Fruit fly (Drosophila melanogaster): Measurements from ENCODE around the gene Rrp6.

Gene Rrp6

DNA sequence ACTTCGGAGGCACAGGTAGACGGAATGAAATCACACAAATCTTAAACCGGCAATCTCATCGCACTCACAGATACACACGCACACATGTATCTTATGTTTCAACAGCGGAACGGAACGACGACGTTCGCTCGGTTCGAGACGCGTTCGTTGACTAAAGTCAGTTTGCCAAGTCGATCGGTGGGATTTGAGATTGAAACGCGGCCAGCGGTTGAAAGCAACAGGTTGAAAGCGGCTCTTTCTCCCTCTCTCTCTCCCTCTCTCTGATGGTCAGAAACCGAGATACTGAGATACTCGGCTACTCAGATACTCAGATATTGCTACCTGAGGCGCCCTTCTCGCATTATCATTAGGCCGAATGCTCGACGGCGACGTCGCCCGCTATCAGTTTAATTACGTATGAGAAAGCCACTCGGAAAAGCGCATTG, 32.3 kb downstream of the Rrp6 start (continued):
- TF ChIP-seq Hand (GFP tag; optimal IDR thresholded peaks at IDR 0.05) = peak; percentile 55
- peak; percentile 41; the same call in 2 of the 3 replicates for TF ChIP-seq Opbp (GFP tag; IDR thresholded peaks at IDR 0.05; ENCODE audit: partially characterized antibody)
- TF ChIP-seq bowl (GFP tag; IDR thresholded peaks at IDR 0.05) = no peak
- TF ChIP-seq CG11085 (GFP tag; IDR thresholded peaks at IDR 0.05) = no peak
- TF ChIP-seq CG2712 (tag; optimal IDR thresholded peaks at IDR 0.05) = no peak
- TF ChIP-seq CG1603 (tag; optimal IDR thresholded peaks at IDR 0.05) = peak; percentile 33
- TF ChIP-seq emc (GFP tag; optimal IDR thresholded peaks at IDR 0.05) = no peak
- peak; percentile 44 for TF ChIP-seq CG13775 (GFP tag; optimal IDR thresholded peaks at IDR 0.05)
- TF ChIP-seq CG33557 (GFP tag; optimal IDR thresholded peaks at IDR 0.05) = peak; percentile 25
- TF ChIP-seq Jarid2 (GFP tag; optimal IDR thresholded peaks at IDR 0.05) = peak; percentile 96
- TF ChIP-seq CG9727 (GFP tag; optimal IDR thresholded peaks at IDR 0.05) = peak; percentile 37
- peak; percentile 63 for TF ChIP-seq CG17568 (GFP tag; optimal IDR thresholded peaks at IDR 0.05)
- TF ChIP-seq ERR (GFP tag; optimal IDR thresholded peaks at IDR 0.05) = peak; percentile 9
- no peak for TF ChIP-seq Neu2 (GFP tag; optimal IDR thresholded peaks at IDR 0.05; ENCODE audit: borderline replicate concordance)
- no peak for TF ChIP-seq tap (tag; optimal IDR thresholded peaks at IDR 0.05)
- TF ChIP-seq Awh (GFP tag; IDR thresholded peaks at IDR 0.05) = peak; percentile 47; the same call in 1 of the 2 replicates
- peak; percentile 59 for TF ChIP-seq Side (GFP tag; optimal IDR thresholded peaks at IDR 0.05)
- TF ChIP-seq HHEX (GFP tag; optimal IDR thresholded peaks at IDR 0.05) = peak; percentile 51
- no peak for TF ChIP-seq CTCF (GFP tag; optimal IDR thresholded peaks at IDR 0.05)
- TF ChIP-seq CG11456 (GFP tag; IDR thresholded peaks at IDR 0.05) = 0 out of 3 replicates have a peak, but pooled peaks have one; percentile 41
- TF ChIP-seq CG15073 (GFP tag; optimal IDR thresholded peaks at IDR 0.05) = no peak
- TF ChIP-seq CG17385 (GFP tag; optimal IDR thresholded peaks at IDR 0.05) = peak; percentile 68
- TF ChIP-seq HLH3B (GFP tag; IDR thresholded peaks at IDR 0.05) = no peak; the same call in 1 of the 2 replicates
- no peak for TF ChIP-seq sima (GFP tag; optimal IDR thresholded peaks at IDR 0.05)
- peak; percentile 2 for TF ChIP-seq gcm2 (GFP tag; optimal IDR thresholded peaks at IDR 0.05)
- TF ChIP-seq luna (GFP tag; optimal IDR thresholded peaks at IDR 0.05) = peak; percentile 24
- peak; percentile 89 for TF ChIP-seq ci (GFP tag; IDR thresholded peaks at IDR 0.05)
- TF ChIP-seq Bteb2 (GFP tag; optimal IDR thresholded peaks at IDR 0.05) = no peak
- no peak for TF ChIP-seq en (GFP tag; optimal IDR thresholded peaks at IDR 0.05)
- TF ChIP-seq sd (tag; optimal IDR thresholded peaks at IDR 0.05) = peak; percentile 26
- peak; percentile 66; the same call in 1 of the 3 replicates for TF ChIP-seq gce (GFP tag; IDR thresholded peaks at IDR 0.05)
- TF ChIP-seq chinmo (GFP tag; IDR thresholded peaks at IDR 0.05; ENCODE audit: partially characterized antibody) = peak; percentile 89; the same call in 2 of the 4 replicates
- no peak for TF ChIP-seq H15 (GFP tag; IDR thresholded peaks at IDR 0.05)
- peak; percentile 50; the same call in 1 of the 2 replicates for TF ChIP-seq Atf6 (GFP tag; IDR thresholded peaks at IDR 0.05)
- TF ChIP-seq TFAM (GFP tag; optimal IDR thresholded peaks at IDR 0.05) = no peak
- TF ChIP-seq mirr (GFP tag; optimal IDR thresholded peaks at IDR 0.05) = peak; percentile 88
- TF ChIP-seq CG15269 (tag; optimal IDR thresholded peaks at IDR 0.05) = peak; percentile 3
- peak; percentile 6 for TF ChIP-seq CG15011 (GFP tag; optimal IDR thresholded peaks at IDR 0.05)
- TF ChIP-seq zen2 (GFP tag; IDR thresholded peaks at IDR 0.05; ENCODE audit: partially characterized antibody) = peak; percentile 29; the same call in 1 of the 3 replicates
- TF ChIP-seq croc (GFP tag; conservative IDR thresholded peaks at IDR 0.05) = no peak
- no peak for TF ChIP-seq CG4424 (GFP tag; optimal IDR thresholded peaks at IDR 0.05)
- TF ChIP-seq CG18262 (tag; optimal IDR thresholded peaks at IDR 0.05) = no peak
- TF ChIP-seq CG12659 (GFP tag; optimal IDR thresholded peaks at IDR 0.05) = peak; percentile 44
- TF ChIP-seq gro (GFP tag; optimal IDR thresholded peaks at IDR 0.05) = no peak
- no peak for TF ChIP-seq row (GFP tag; IDR thresholded peaks at IDR 0.05)
- TF ChIP-seq CG1529 (GFP tag; optimal IDR thresholded peaks at IDR 0.05) = peak; percentile 10
- peak; percentile 38 for TF ChIP-seq CG17829 (tag; optimal IDR thresholded peaks at IDR 0.05)
- TF ChIP-seq Sox102F (GFP tag; optimal IDR thresholded peaks at IDR 0.05) = no peak
- TF ChIP-seq D (optimal IDR thresholded peaks at IDR 0.05) = peak; percentile 54
- no peak for TF ChIP-seq D (GFP tag; optimal IDR thresholded peaks at IDR 0.05)
- TF ChIP-seq al (GFP tag; IDR thresholded peaks at IDR 0.05) = no peak
